Worm (Caenorhabditis elegans) whole organism, late embryonic: ENCODE measurements around the gene btb-7.

ENCODE experiments used
- C38D4.7 ChIP-seq: fragments of 200-800 bp; sonication (Bioruptor generic); optimal IDR thresholded peaks from 2 replicates; lab custom pipeline; 2018; ENCODE audit warnings: mild to moderate bottlenecking, missing genetic modification characterization, moderate library complexity, missing compliant biosample characterization
- K09A11.1 ChIP-seq: sonication (generic microtip); optimal IDR thresholded peaks from 2 replicates; lab custom pipeline; 2017; ENCODE audit warnings: antibody characterized with exemption, mild to moderate bottlenecking, missing genetic modification characterization, missing compliant biosample characterization; ENCODE audit not compliant: insufficient read depth
- T23F11.4 ChIP-seq: fragments of 200-800 bp; sonication (Bioruptor generic); optimal IDR thresholded peaks from 2 replicates; lab custom pipeline; 2018; ENCODE audit warnings: mild to moderate bottlenecking, missing genetic modification characterization, missing compliant biosample characterization
- Y22D7AL.16 ChIP-seq: sonication (generic microtip); optimal IDR thresholded peaks from 2 replicates; lab custom pipeline; 2016; ENCODE audit warnings: missing genetic modification characterization, missing compliant biosample characterization
- ahr-1 ChIP-seq: sonication (generic microtip); optimal IDR thresholded peaks from 2 replicates; lab custom pipeline; 2016; ENCODE audit warnings: missing genetic modification characterization, missing compliant biosample characterization
- ceh-18 ChIP-seq: sonication (generic microtip); optimal IDR thresholded peaks from 2 replicates; lab custom pipeline; 2016; ENCODE audit warnings: missing genetic modification characterization, missing compliant biosample characterization
- ceh-19 ChIP-seq: fragments of 200-800 bp; sonication (Bioruptor generic); optimal IDR thresholded peaks from 2 replicates; lab custom pipeline; 2018; ENCODE audit warnings: mild to moderate bottlenecking, missing genetic modification characterization, missing compliant biosample characterization
- ceh-2 ChIP-seq: sonication (generic microtip); optimal IDR thresholded peaks from 2 replicates; lab custom pipeline; 2016; ENCODE audit warnings: missing genotype, missing genetic modification characterization, missing compliant biosample characterization
- ceh-22 ChIP-seq: sonication (generic microtip); optimal IDR thresholded peaks from 2 replicates; lab custom pipeline; 2017; ENCODE audit warnings: missing biosample characterization, missing genetic modification characterization
- elt-2 ChIP-seq: sonication (generic microtip); optimal IDR thresholded peaks from 2 replicates; lab custom pipeline; 2016; ENCODE audit warnings: missing genetic modification reagents, missing genetic modification characterization, missing compliant biosample characterization
- elt-4 ChIP-seq: sonication (generic microtip); optimal IDR thresholded peaks from 2 replicates; lab custom pipeline; 2016; ENCODE audit warnings: missing genetic modification characterization, missing compliant biosample characterization
- eyg-1 ChIP-seq: sonication (generic microtip); optimal IDR thresholded peaks from 2 replicates; lab custom pipeline; 2016; ENCODE audit warnings: missing genotype, missing genetic modification characterization, missing compliant biosample characterization
- fkh-10 ChIP-seq: fragments of 150-350 bp; optimal IDR thresholded peaks from 2 replicates; lab custom pipeline; 2014; ENCODE audit warnings: missing biosample characterization, missing genetic modification reagents, missing genetic modification characterization
- gmeb-2 ChIP-seq: sonication (generic microtip); optimal IDR thresholded peaks from 2 replicates; lab custom pipeline; 2016; ENCODE audit warnings: missing genetic modification characterization, inconsistent platforms, missing compliant biosample characterization
- hlh-15 ChIP-seq: sonication (generic microtip); optimal IDR thresholded peaks from 2 replicates; lab custom pipeline; 2016; ENCODE audit warnings: missing genetic modification characterization, missing compliant biosample characterization
- hlh-30 ChIP-seq: sonication (generic microtip); optimal IDR thresholded peaks from 2 replicates; lab custom pipeline; 2017; ENCODE audit warnings: antibody characterized with exemption, missing genetic modification characterization, missing compliant biosample characterization; ENCODE audit not compliant: insufficient read depth
- hlh-8 ChIP-seq: sonication (generic microtip); optimal IDR thresholded peaks from 2 replicates; lab custom pipeline; 2016; ENCODE audit warnings: missing genotype, missing genetic modification characterization, missing compliant biosample characterization
- nhr-11 ChIP-seq: fragments of 150-350 bp; optimal IDR thresholded peaks from 2 replicates; lab custom pipeline; 2014; ENCODE audit warnings: missing biosample characterization, missing genetic modification characterization
- npax-4 ChIP-seq: sonication (generic microtip); optimal IDR thresholded peaks from 2 replicates; lab custom pipeline; 2016; ENCODE audit warnings: missing genetic modification characterization, missing compliant biosample characterization
- pag-3 ChIP-seq: sonication (generic microtip); optimal IDR thresholded peaks from 2 replicates; lab custom pipeline; 2016; ENCODE audit warnings: missing compliant biosample characterization, missing genetic modification characterization, borderline replicate concordance
- pat-9 ChIP-seq: fragments of 200-800 bp; sonication (Bioruptor generic); optimal IDR thresholded peaks from 2 replicates; lab custom pipeline; 2018; ENCODE audit warnings: mild to moderate bottlenecking, missing genetic modification characterization, moderate library complexity, missing compliant biosample characterization
- pros-1 ChIP-seq: fragments of 150-350 bp; optimal IDR thresholded peaks from 2 replicates; lab custom pipeline; 2014; ENCODE audit warnings: missing biosample characterization, missing genetic modification reagents, missing genetic modification characterization
- rnt-1 ChIP-seq: sonication (generic microtip); optimal IDR thresholded peaks from 2 replicates; lab custom pipeline; 2016; ENCODE audit warnings: missing genetic modification characterization, missing compliant biosample characterization
- sdc-2 ChIP-seq: sonication (generic microtip); optimal IDR thresholded peaks from 2 replicates; lab custom pipeline; 2016; ENCODE audit warnings: missing genotype, missing genetic modification characterization, missing compliant biosample characterization
- syd-9 ChIP-seq: sonication (generic microtip); optimal IDR thresholded peaks from 2 replicates; lab custom pipeline; 2016; ENCODE audit warnings: mild to moderate bottlenecking, missing genetic modification characterization, moderate library complexity, missing compliant biosample characterization
- ttx-3 ChIP-seq: sonication (generic microtip); optimal IDR thresholded peaks from 2 replicates; lab custom pipeline; 2016; ENCODE audit warnings: missing genetic modification reagents, missing genetic modification characterization, missing compliant biosample characterization
- unc-42 ChIP-seq: sonication (generic microtip); optimal IDR thresholded peaks from 2 replicates; lab custom pipeline; 2016; ENCODE audit warnings: missing genotype, missing genetic modification characterization, missing compliant biosample characterization
- unc-86 ChIP-seq: sonication (generic microtip); optimal IDR thresholded peaks from 2 replicates; lab custom pipeline; 2016; ENCODE audit warnings: missing genetic modification characterization, missing compliant biosample characterization
- zip-5 ChIP-seq: sonication (generic microtip); optimal IDR thresholded peaks from 2 replicates; lab custom pipeline; 2016; ENCODE audit warnings: missing genetic modification characterization, missing compliant biosample characterization
- ztf-16 ChIP-seq: sonication (generic microtip); optimal IDR thresholded peaks from 2 replicates; lab custom pipeline; 2017; ENCODE audit warnings: missing genetic modification characterization, missing compliant biosample characterization

Gene btb-7

DNA sequence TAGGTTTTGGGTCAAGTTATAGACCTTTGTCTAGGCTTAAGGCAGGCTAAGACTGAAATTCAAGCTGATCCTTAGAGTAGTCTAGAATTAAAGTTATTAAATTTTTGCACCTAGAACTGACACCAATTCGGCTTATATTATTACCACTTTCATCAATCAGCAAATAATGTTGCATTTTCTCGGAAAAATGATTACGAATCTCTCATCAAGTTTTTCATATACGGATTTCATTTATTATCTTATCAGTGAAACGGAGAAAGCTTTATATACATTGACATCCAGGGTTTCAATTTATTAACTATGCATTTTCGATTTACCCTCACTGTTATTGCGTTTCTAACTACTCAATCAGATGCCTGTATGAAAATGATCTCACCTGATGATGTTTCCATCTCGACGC lies 28.2 kb downstream of the btb-7 start, which contains the start of gene K07G6.1:
TSS of gene K07G6.1 (plus strand) at position 301 of the 400 bp plus-strand sequence.
- TF ChIP-seq fkh-10 (GFP tag; lab: Kevin White, UChicago) (no peak), ttx-3 (no peak), npax-4 (no peak), ceh-2 (tag; lab: Kevin White, UChicago) (no peak), nhr-11 (tag; lab: Kevin White, UChicago) (no peak)
- TF ChIP-seq, all 69 proteins: peak for 0

ce11 chrII:1742535-1742934 lies 29.5 kb downstream of the btb-7 start, which contains the start of gene F36H5.12:
F36H5.12 (plus strand) TSS chrII:1742835.
- TF ChIP-seq pat-9 = no peak
- no peak for TF ChIP-seq hlh-15 (tag; lab: Kevin White, UChicago)
- no peak for TF ChIP-seq unc-42 (tag; lab: Kevin White, UChicago)
- no peak for TF ChIP-seq zip-5 (tag; lab: Kevin White, UChicago)
- TF ChIP-seq C38D4.7 = no peak
- TF ChIP-seq pag-3 (tag; lab: Kevin White, UChicago) = no peak

DNA sequence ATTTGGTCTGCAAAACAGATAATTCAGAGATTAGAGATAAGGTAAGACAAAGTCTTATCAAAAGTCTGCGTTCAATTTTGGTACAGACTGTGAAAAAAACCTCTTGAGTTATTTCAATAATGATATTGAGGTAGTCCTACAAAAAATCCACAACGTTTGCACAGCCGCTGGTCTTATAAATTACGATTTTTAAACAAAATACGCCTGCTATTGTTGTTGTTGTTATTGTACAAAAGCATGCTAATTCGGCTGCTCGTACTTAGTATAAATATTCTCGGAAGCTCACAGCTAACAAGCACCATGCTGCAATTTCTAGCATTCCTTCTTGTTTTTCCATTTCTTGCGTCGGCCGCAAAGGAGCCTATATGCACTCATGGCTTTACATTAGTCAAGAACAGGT lies 31.1 kb downstream of the btb-7 start, which contains the start of gene clec-19:
TSS of gene clec-19 (plus strand) at position 301 of the 400 bp plus-strand sequence.
- TF ChIP-seq pat-9 (no peak), unc-86 (tag; lab: Kevin White, UChicago) (no peak), elt-4 (tag; lab: Kevin White, UChicago) (no peak), T23F11.4 (GFP tag; lab: Kevin White, UChicago) (no peak), hlh-8 (no peak), ztf-16 (tag; lab: Kevin White, UChicago) (no peak), elt-2 (tag; lab: Kevin White, UChicago) (no peak), gmeb-2 (tag; lab: Kevin White, UChicago) (no peak), hlh-15 (tag; lab: Kevin White, UChicago) (no peak), sdc-2 (tag; lab: Kevin White, UChicago) (no peak), unc-42 (tag; lab: Kevin White, UChicago) (no peak), ceh-19 (GFP tag; lab: Kevin White, UChicago) (no peak)

ce11 chrII:1750413-1750812 lies 37.4 kb downstream of the btb-7 start, which contains the start of the genes F36H5.13 and F36H5.8:
F36H5.13 (minus strand) TSS chrII:1750513.
F36H5.8 (minus strand) TSS chrII:1750686.
- TF ChIP-seq ttx-3 (no peak), fkh-10 (GFP tag; lab: Kevin White, UChicago) (no peak), sdc-2 (tag; lab: Kevin White, UChicago) (no peak), K09A11.1 (tag; lab: Kevin White, UChicago) (no peak), hlh-8 (no peak), gmeb-2 (tag; lab: Kevin White, UChicago) (no peak), pros-1 (tag; lab: Kevin White, UChicago) (no peak), hlh-30 (no peak), Y22D7AL.16 (tag; lab: Kevin White, UChicago) (no peak), syd-9 (tag; lab: Kevin White, UChicago) (no peak), eyg-1 (tag; lab: Kevin White, UChicago) (no peak), ceh-18 (tag; lab: Kevin White, UChicago) (no peak), ahr-1 (tag; lab: Kevin White, UChicago) (no peak)

- TF ChIP-seq syd-9 (tag; lab: Kevin White, UChicago) = no peak
- no peak for TF ChIP-seq rnt-1 (tag; lab: Kevin White, UChicago)
- no peak for TF ChIP-seq pros-1 (tag; lab: Kevin White, UChicago)
- TF ChIP-seq gmeb-2 (tag; lab: Kevin White, UChicago) = no peak
Observed at ce11 chrII:1752990-1753389, 40.0 kb downstream of the btb-7 start, which contains the start of gene F36H5.9. F36H5.9 (minus strand) TSS chrII:1753090.

DNA sequence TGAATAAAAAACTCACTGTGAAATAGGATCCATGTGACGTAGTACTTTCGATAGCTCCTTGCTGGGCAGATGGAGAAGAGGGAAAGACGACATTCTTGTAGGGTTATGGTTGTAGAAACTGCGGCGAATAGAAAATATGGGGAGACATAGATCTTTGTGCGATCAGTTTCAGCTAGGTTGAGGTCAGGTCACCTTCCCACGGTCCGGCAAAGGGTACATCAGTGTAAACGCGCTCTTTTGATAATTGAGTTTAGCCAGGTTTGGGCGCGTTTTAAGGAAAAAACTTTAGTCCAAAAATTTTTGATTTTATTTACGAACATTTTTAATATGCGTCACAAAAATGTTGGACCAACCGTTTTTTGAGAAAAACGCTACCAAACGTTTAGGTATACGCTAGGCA lies 43.0 kb downstream of the btb-7 start, which contains the start of gene F36H5.17:
TSS of gene F36H5.17 (minus strand) at position 101 of the 400 bp plus-strand sequence.
- no peak for TF ChIP-seq ceh-22 (tag; lab: Kevin White, UChicago)
